Fruit fly (Drosophila melanogaster): ENCODE results near the gene PIG-F.

The PIG-F gene

dm6 chr3L:19584369-19584915 is 27.8 kb upstream of the PIG-F start, which contains the start of gene Shal (continued):
- no peak for TF ChIP-seq Atf3 (GFP tag; optimal IDR thresholded peaks at IDR 0.05)
- no peak for TF ChIP-seq Ptx1 (GFP tag; IDR thresholded peaks at IDR 0.05)
- no peak for TF ChIP-seq psq (GFP tag; optimal IDR thresholded peaks at IDR 0.05)
- TF ChIP-seq Deaf1 (tag; optimal IDR thresholded peaks at IDR 0.05): peak; percentile 93
- no peak for TF ChIP-seq Lhr (GFP tag; optimal IDR thresholded peaks at IDR 0.05)
- TF ChIP-seq CG12391 (tag; optimal IDR thresholded peaks at IDR 0.05): no peak
- no peak for TF ChIP-seq BtbVII (GFP tag; optimal IDR thresholded peaks at IDR 0.05)
- TF ChIP-seq Opbp (GFP tag; IDR thresholded peaks at IDR 0.05; ENCODE audit: partially characterized antibody): 0 out of 3 replicates have a peak, but pooled peaks have one; percentile 20
- TF ChIP-seq Eip74EF (GFP tag; optimal IDR thresholded peaks at IDR 0.05): no peak
- TF ChIP-seq CG8478 (optimal IDR thresholded peaks at IDR 0.05): no peak
- TF ChIP-seq CG4820 (GFP tag; optimal IDR thresholded peaks at IDR 0.05): no peak
- no peak for TF ChIP-seq Rx (GFP tag; IDR thresholded peaks at IDR 0.05)
- TF ChIP-seq CG6654 (GFP tag; optimal IDR thresholded peaks at IDR 0.05): no peak
- TF ChIP-seq Bgb (GFP tag; IDR thresholded peaks at IDR 0.05; ENCODE audit: partially characterized antibody): peak; percentile 22; the same call in 1 of the 2 replicates
- TF ChIP-seq chm (GFP tag; IDR thresholded peaks at IDR 0.05): peak; percentile 56; the same call in 1 of the 2 replicates
- TF ChIP-seq row (GFP tag; IDR thresholded peaks at IDR 0.05): peak; percentile 8; the same call in 1 of the 3 replicates
- TF ChIP-seq TFAM (GFP tag; optimal IDR thresholded peaks at IDR 0.05): no peak
- no peak for TF ChIP-seq unc-4 (GFP tag; IDR thresholded peaks at IDR 0.05; ENCODE audit: partially characterized antibody)
- TF ChIP-seq rib (GFP tag; IDR thresholded peaks at IDR 0.05): no peak
- TF ChIP-seq CG17612 (GFP tag; IDR thresholded peaks at IDR 0.05): no peak
- no peak for TF ChIP-seq E2f1 (GFP tag; IDR thresholded peaks at IDR 0.05)
- no peak for TF ChIP-seq emc (GFP tag; optimal IDR thresholded peaks at IDR 0.05)
- TF ChIP-seq HLHmδ (GFP tag; optimal IDR thresholded peaks at IDR 0.05): no peak
- TF ChIP-seq CG6272 (GFP tag; IDR thresholded peaks at IDR 0.05): no peak
- TF ChIP-seq CG30403 (GFP tag; optimal IDR thresholded peaks at IDR 0.05): no peak
- no peak for TF ChIP-seq CG9797 (GFP tag; optimal IDR thresholded peaks at IDR 0.05)
- TF ChIP-seq fd102C (GFP tag; optimal IDR thresholded peaks at IDR 0.05): no peak
- no peak for TF ChIP-seq CG11504 (tag; optimal IDR thresholded peaks at IDR 0.05)
- TF ChIP-seq CG12299 (tag; optimal IDR thresholded peaks at IDR 0.05): no peak
- no peak for TF ChIP-seq Doc3 (GFP tag; IDR thresholded peaks at IDR 0.05; ENCODE audit: partially characterized antibody)
- TF ChIP-seq CG18262 (tag; optimal IDR thresholded peaks at IDR 0.05): no peak
- no peak for TF ChIP-seq vfl (GFP tag; optimal IDR thresholded peaks at IDR 0.05)
- TF ChIP-seq CG3407 (GFP tag; optimal IDR thresholded peaks at IDR 0.05): no peak
- no peak for TF ChIP-seq tgo (GFP tag; IDR thresholded peaks at IDR 0.05)
- no peak for TF ChIP-seq hth (optimal IDR thresholded peaks at IDR 0.05)
- no peak for TF ChIP-seq fd3F (GFP tag; optimal IDR thresholded peaks at IDR 0.05)
- TF ChIP-seq CG6813 (GFP tag; optimal IDR thresholded peaks at IDR 0.05): no peak
- no peak for TF ChIP-seq HmgZ (tag; optimal IDR thresholded peaks at IDR 0.05)
- TF ChIP-seq CG12769 (tag; optimal IDR thresholded peaks at IDR 0.05): peak; percentile 6
- no peak for TF ChIP-seq CG12219 (GFP tag; optimal IDR thresholded peaks at IDR 0.05)
- no peak for TF ChIP-seq CG18476 (GFP tag; optimal IDR thresholded peaks at IDR 0.05)
- TF ChIP-seq Elba2 (GFP tag; optimal IDR thresholded peaks at IDR 0.05): no peak
- TF ChIP-seq CG13624 (GFP tag; optimal IDR thresholded peaks at IDR 0.05): no peak
- peak; percentile 21; the same call in 1 of the 2 replicates for TF ChIP-seq CG9932 (GFP tag; IDR thresholded peaks at IDR 0.05)
- TF ChIP-seq en (GFP tag; optimal IDR thresholded peaks at IDR 0.05): no peak
- no peak for TF ChIP-seq CG10654 (GFP tag; optimal IDR thresholded peaks at IDR 0.05)
- TF ChIP-seq CG2889 (GFP tag; IDR thresholded peaks at IDR 0.05): no peak
- TF ChIP-seq Pdp1 (GFP tag; optimal IDR thresholded peaks at IDR 0.05): no peak
- TF ChIP-seq chinmo (GFP tag; IDR thresholded peaks at IDR 0.05; ENCODE audit: partially characterized antibody): 0 out of 4 replicates have a peak, but pooled peaks have one; percentile 16
- no peak for TF ChIP-seq CG33557 (GFP tag; optimal IDR thresholded peaks at IDR 0.05)

Measured in whole organism, embryonic.